Fruit fly (Drosophila melanogaster) whole organism, wandering third instar larva: ENCODE data around the gene Pdp.

Experiments
- Abd-B ChIP-seq: fragments of >200 bp; optimal IDR thresholded peaks from 2 replicates; lab custom pipeline; 2017; ENCODE audit warnings: missing biosample characterization, missing genetic modification characterization
- CG32264 ChIP-seq: fragments of 200-800 bp; sonication (Bioruptor generic); optimal IDR thresholded peaks from 2 replicates; lab custom pipeline; 2016; ENCODE audit warnings: missing biosample characterization, missing genetic modification characterization
- CG9705 ChIP-seq: fragments of 200-800 bp; sonication (Bioruptor generic); optimal IDR thresholded peaks from 2 replicates; lab custom pipeline; 2018; ENCODE audit warnings: missing biosample characterization, mild to moderate bottlenecking, missing genetic modification characterization
- CrebA ChIP-seq: fragments of 200-800 bp; sonication (Bioruptor generic); optimal IDR thresholded peaks from 2 replicates; lab custom pipeline; 2016; ENCODE audit warnings: missing biosample characterization, mild to moderate bottlenecking, missing genetic modification characterization, borderline replicate concordance
- GATAd ChIP-seq: sonication (Bioruptor generic); optimal IDR thresholded peaks from 2 replicates; lab custom pipeline; 2016; ENCODE audit warnings: missing biosample characterization, missing genetic modification characterization
- HLH106 ChIP-seq: fragments of 200-800 bp; optimal IDR thresholded peaks from 3 replicates; lab custom pipeline; 2019; ENCODE audit warnings: missing biosample characterization, mild to moderate bottlenecking, missing genetic modification characterization, moderate library complexity
- Hnf4 ChIP-seq: fragments of 200-800 bp; sonication (Bioruptor generic); optimal IDR thresholded peaks from 2 replicates; lab custom pipeline; 2016; ENCODE audit warnings: missing biosample characterization, mild to moderate bottlenecking, missing genetic modification characterization
- Hr78 ChIP-seq: fragments of >200 bp; optimal IDR thresholded peaks from 2 replicates; lab custom pipeline; 2017; ENCODE audit warnings: missing biosample characterization, missing genetic modification characterization
- Hr83 ChIP-seq: fragments of 200-300 bp; sonication (Bioruptor generic); optimal IDR thresholded peaks from 2 replicates; lab custom pipeline; 2016; ENCODE audit warnings: missing biosample characterization, mild to moderate bottlenecking, missing genetic modification characterization, moderate library complexity; ENCODE audit not compliant: poor library complexity, severe bottlenecking
- Jra ChIP-seq: sonication (Bioruptor generic); optimal IDR thresholded peaks from 2 replicates; lab custom pipeline; 2016; ENCODE audit warnings: missing biosample characterization, missing genetic modification characterization
- Myc ChIP-seq: fragments of >200 bp; optimal IDR thresholded peaks from 2 replicates; lab custom pipeline; 2017
- N ChIP-seq: fragments of >200 bp; optimal IDR thresholded peaks from 2 replicates; lab custom pipeline; 2018; ENCODE audit warnings: missing biosample characterization, missing external identifiers, missing genetic modification characterization
- OdsH ChIP-seq: fragments of 200-800 bp; sonication (Bioruptor generic); optimal IDR thresholded peaks from 2 replicates; lab custom pipeline; 2016; ENCODE audit warnings: missing biosample characterization, mild to moderate bottlenecking, missing genetic modification characterization
- Rel ChIP-seq, 2 experiments: fragments of 200-800 bp; sonication (Bioruptor generic) in 1 of 2; optimal IDR thresholded peaks; 2 replicates in 1 of 2; 3 replicates in 1 of 2; lab custom pipeline; 2016 to 2019; ENCODE audit warnings: mild to moderate bottlenecking in 2 of 2, missing biosample characterization in 2 of 2, missing genetic modification characterization in 2 of 2, moderate library complexity in 1 of 2
- Sp1 ChIP-seq: fragments of 200-800 bp; sonication (Bioruptor generic); optimal IDR thresholded peaks from 3 replicates; lab custom pipeline; 2019; ENCODE audit warnings: missing biosample characterization, mild to moderate bottlenecking, missing genetic modification characterization, moderate library complexity
- br ChIP-seq: fragments of 200-800 bp; sonication (Bioruptor generic); optimal IDR thresholded peaks from 2 replicates; lab custom pipeline; 2016; ENCODE audit warnings: missing biosample characterization, missing genetic modification characterization
- brk ChIP-seq: fragments of 200-800 bp; sonication (Bioruptor generic); optimal IDR thresholded peaks from 2 replicates; lab custom pipeline; 2016; ENCODE audit warnings: missing biosample characterization, mild to moderate bottlenecking, missing genetic modification characterization
- dl ChIP-seq, 2 experiments: fragments of 175-275, 200-275 bp in 1 of 2; fragments of 200-275 bp in 1 of 2; sonication (Bioruptor generic); optimal IDR thresholded peaks; lab custom pipeline; 2018; ENCODE audit warnings: mild to moderate bottlenecking in 2 of 2, missing biosample characterization in 2 of 2, missing genetic modification characterization in 2 of 2, moderate library complexity in 2 of 2; ENCODE audit not compliant: partially characterized antibody in 2 of 2, insufficient read depth in 1 of 2
- dmrt93B ChIP-seq: fragments of 200-800 bp; sonication (Bioruptor generic); optimal IDR thresholded peaks from 2 replicates; lab custom pipeline; 2018; ENCODE audit warnings: missing biosample characterization, mild to moderate bottlenecking, missing genetic modification characterization
- dsf ChIP-seq: sonication (Bioruptor generic); optimal IDR thresholded peaks from 2 replicates; lab custom pipeline; 2016; ENCODE audit warnings: missing biosample characterization, missing genetic modification characterization, borderline replicate concordance
- ey ChIP-seq: fragments of 200-800 bp; sonication (Bioruptor generic); optimal IDR thresholded peaks from 2 replicates; lab custom pipeline; 2016; ENCODE audit warnings: missing biosample characterization, missing genetic modification characterization
- foxo ChIP-seq, 2 experiments: fragments of 200-800 bp; sonication (Bioruptor generic); optimal IDR thresholded peaks; 2 replicates in 1 of 2; 3 replicates in 1 of 2; lab custom pipeline; 2016 to 2017; ENCODE audit warnings: missing biosample characterization in 2 of 2, missing genetic modification characterization in 2 of 2
- fru ChIP-seq: fragments of 200-800 bp; sonication (Bioruptor generic); optimal IDR thresholded peaks from 3 replicates; lab custom pipeline; 2016; ENCODE audit warnings: missing biosample characterization, mild to moderate bottlenecking, missing genetic modification characterization
- h ChIP-seq: fragments of 200-800 bp; sonication (Bioruptor generic); optimal IDR thresholded peaks from 3 replicates; lab custom pipeline; 2016; ENCODE audit warnings: missing biosample characterization, mild to moderate bottlenecking, missing genetic modification characterization
- jim ChIP-seq: fragments of 175-275, 200-325 bp; sonication (Bioruptor generic); optimal IDR thresholded peaks from 2 replicates; lab custom pipeline; 2016; ENCODE audit warnings: missing biosample characterization, mild to moderate bottlenecking, missing genetic modification characterization
- lola ChIP-seq: fragments of >200 bp; optimal IDR thresholded peaks from 2 replicates; lab custom pipeline; 2017; ENCODE audit warnings: missing biosample characterization, missing genetic modification characterization
- pan ChIP-seq: fragments of >200 bp; optimal IDR thresholded peaks from 2 replicates; lab custom pipeline; 2017
- psq ChIP-seq: fragments of 200-800 bp; sonication (Bioruptor generic); optimal IDR thresholded peaks from 3 replicates; lab custom pipeline; 2017; ENCODE audit warnings: missing biosample characterization, mild to moderate bottlenecking, missing genetic modification characterization, moderate library complexity
- rgr ChIP-seq: fragments of 200-800 bp; sonication (Bioruptor generic); optimal IDR thresholded peaks from 3 replicates; lab custom pipeline; 2016; ENCODE audit warnings: missing biosample characterization, mild to moderate bottlenecking, missing genetic modification characterization
- sage ChIP-seq: fragments of 200-800 bp; sonication (Bioruptor generic); optimal IDR thresholded peaks from 2 replicates; lab custom pipeline; 2016; ENCODE audit warnings: missing biosample characterization, mild to moderate bottlenecking, missing genetic modification characterization
- sv ChIP-seq: fragments of 200-800 bp; sonication (Bioruptor generic); optimal IDR thresholded peaks from 3 replicates; lab custom pipeline; 2016; ENCODE audit warnings: missing biosample characterization, missing genetic modification characterization
- tai ChIP-seq: sonication (Bioruptor generic); optimal IDR thresholded peaks from 2 replicates; lab custom pipeline; 2016; ENCODE audit warnings: missing biosample characterization, missing genetic modification characterization
- usp ChIP-seq: fragments of >200 bp; optimal IDR thresholded peaks from 2 replicates; lab custom pipeline; 2017; ENCODE audit warnings: missing biosample characterization, missing genetic modification characterization
- woc ChIP-seq: sonication (Bioruptor generic); optimal IDR thresholded peaks from 2 replicates; lab custom pipeline; 2016; ENCODE audit warnings: missing biosample characterization, mild to moderate bottlenecking, missing genetic modification characterization

Gene Pdp

DNA sequence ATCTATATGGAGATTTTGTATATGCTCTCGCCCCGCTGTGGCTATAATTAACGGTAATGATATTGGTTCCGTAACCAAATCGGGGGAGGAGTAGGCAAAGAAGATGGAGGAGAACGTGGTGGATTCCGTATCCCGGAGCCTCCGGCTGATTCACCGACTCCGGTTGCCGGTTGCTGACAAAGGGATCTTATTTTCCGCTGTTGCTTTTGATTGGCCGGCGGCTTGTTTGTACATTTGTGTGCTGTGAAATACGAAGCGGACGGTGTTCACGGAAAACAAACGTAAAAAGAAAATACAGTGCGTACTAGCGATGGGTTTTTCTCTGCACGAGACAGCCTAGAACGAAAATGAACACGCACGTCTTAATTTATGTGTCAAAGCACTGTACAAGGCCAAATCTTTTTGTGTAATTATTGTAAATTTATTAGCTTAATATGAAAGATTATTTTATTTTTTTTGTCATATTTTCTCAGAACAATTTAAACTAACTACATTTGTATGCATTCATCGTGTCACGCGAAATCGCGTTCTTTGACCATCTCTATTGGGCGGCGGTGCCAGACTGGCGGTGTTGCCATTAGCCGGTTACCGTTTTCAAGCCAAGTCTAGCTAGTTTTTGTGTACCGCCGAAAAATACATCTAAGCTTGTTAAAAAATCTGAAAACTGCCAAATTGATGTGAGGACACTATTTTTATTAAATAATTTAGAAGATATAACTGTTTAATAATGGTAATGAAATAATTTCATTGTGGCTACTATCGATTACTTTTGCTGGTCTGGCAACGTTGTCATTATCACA, at the start of gene Pdp, which contains the start of gene Rab39:
TSS of gene Pdp (minus strand) at position 521 of the 800 bp plus-strand sequence.
TSS of gene Rab39 (plus strand) at position 793 of the 800 bp plus-strand sequence.
- TF ChIP-seq ey (GFP tag; lab: Kevin White, UChicago) (peak; percentile 62), pan (lab: Kevin White, UChicago) (no peak), usp (no peak), dl (GFP tag; optimal IDR thresholded peaks at IDR 0.05; lab: Kevin White, UChicago; ENCODE audit: insufficient read depth in 1 of 2, partially characterized antibody in 2 of 2) (no peak), OdsH (GFP tag; lab: Kevin White, UChicago) (peak; percentile 65), foxo (GFP tag; optimal IDR thresholded peaks at IDR 0.05; lab: Kevin White, UChicago) (peak in 1 of 2 experiments; percentile 81), N (GFP tag; lab: Kevin White, UChicago) (no peak), Abd-B (GFP tag; lab: Kevin White, UChicago) (no peak), CG32264 (GFP tag; lab: Kevin White, UChicago) (no peak), Sp1 (peak; percentile 72), CrebA (no peak), Myc (lab: Kevin White, UChicago) (peak; percentile 82), sage (GFP tag; lab: Kevin White, UChicago) (peak; percentile 46), dsf (GFP tag; lab: Kevin White, UChicago) (peak; percentile 31), Jra (GFP tag; lab: Kevin White, UChicago) (peak; percentile 56), tai (GFP tag; lab: Kevin White, UChicago) (no peak), CG9705 (peak; percentile 71), HLH106 (tag; lab: Kevin White, UChicago) (peak; percentile 85), jim (GFP tag; lab: Kevin White, UChicago) (no peak), fru (GFP tag; lab: Kevin White, UChicago) (peak; percentile 74), lola (GFP tag; lab: Kevin White, UChicago) (no peak), woc (GFP tag; lab: Kevin White, UChicago) (peak; percentile 84), br (GFP tag; lab: Kevin White, UChicago) (peak; percentile 69), brk (GFP tag; lab: Kevin White, UChicago) (no peak), Rel (GFP tag; optimal IDR thresholded peaks at IDR 0.05; lab: Kevin White, UChicago) (no peak), Rel (tag; optimal IDR thresholded peaks at IDR 0.05; lab: Kevin White, UChicago) (peak; percentile 44), Hr78 (GFP tag; lab: Kevin White, UChicago) (no peak), GATAd (GFP tag; lab: Kevin White, UChicago) (peak; percentile 10), h (peak; percentile 76), Hr83 (GFP tag; lab: Kevin White, UChicago) (peak; percentile 28), rgr (peak; percentile 76), psq (GFP tag; lab: Kevin White, UChicago) (peak; percentile 60), dmrt93B (GFP tag; lab: Kevin White, UChicago) (peak; percentile 77), sv (GFP tag; lab: Kevin White, UChicago) (peak; percentile 67)

DNA sequence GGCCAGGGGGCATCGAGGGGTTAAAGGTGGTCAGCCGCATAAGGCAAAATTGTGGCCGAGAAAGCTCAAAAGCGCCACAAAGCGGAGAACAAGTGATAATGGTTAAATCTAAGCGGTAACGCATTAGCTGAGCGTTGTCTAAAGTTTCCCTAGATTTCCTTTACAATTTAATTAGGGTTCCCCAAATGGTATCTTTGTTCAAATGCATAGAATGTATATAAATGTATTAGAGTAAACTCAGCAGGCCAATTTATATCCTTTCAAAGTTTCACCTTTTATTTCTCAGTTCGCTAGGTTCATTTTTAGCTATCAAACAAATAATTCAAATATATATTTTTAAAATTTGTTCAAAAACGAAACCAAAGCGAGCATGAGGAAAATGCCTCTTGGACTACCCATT, 43.5 kb upstream of the Pdp start, which contains the start of gene CG32718:
TSS of gene CG32718 (plus strand) at position 301 of the 400 bp plus-strand sequence.
- no peak for TF ChIP-seq Hr83 (GFP tag; lab: Kevin White, UChicago)
- TF ChIP-seq Jra (GFP tag; lab: Kevin White, UChicago) = no peak
- TF ChIP-seq Hnf4 (GFP tag; lab: Kevin White, UChicago) = no peak
- no peak for TF ChIP-seq Hr78 (GFP tag; lab: Kevin White, UChicago)
- no peak for TF ChIP-seq N (GFP tag; lab: Kevin White, UChicago)
- no peak for TF ChIP-seq jim (GFP tag; lab: Kevin White, UChicago)
- TF ChIP-seq woc (GFP tag; lab: Kevin White, UChicago) = no peak
- no peak for TF ChIP-seq CrebA
- no peak for TF ChIP-seq Sp1
- TF ChIP-seq sv (GFP tag; lab: Kevin White, UChicago) = no peak
- TF ChIP-seq, all 38 proteins: peak for 0
